Fruit fly (Drosophila melanogaster) S2 (cell line): Measurements from ENCODE around the gene dgt2.

ENCODE experiments used
- CG8478 ChIP-seq: fragments of >200 bp; optimal IDR thresholded peaks from 2 replicates; lab custom pipeline; 2018
- CTCF ChIP-seq, 2 experiments: fragments of >200 bp; optimal IDR thresholded peaks; 2 replicates each; lab custom pipeline; 2018

Gene dgt2

dm6 chr2L:12001132-12001531, 11.4 kb downstream of the dgt2 start:
- TF ChIP-seq CTCF (optimal IDR thresholded peaks at IDR 0.05; lab: Kevin White, UChicago), result no peak

dm6 chr2L:12002051-12002450, 12.3 kb downstream of the dgt2 start, which contains the start of gene Hacd1:
Gene Hacd1, minus strand, starts transcription at chr2L:12002266.
- TF ChIP-seq CG8478 (lab: Kevin White, UChicago), result no peak
- no peak for TF ChIP-seq CTCF (optimal IDR thresholded peaks at IDR 0.05; lab: Kevin White, UChicago)

dm6 chr2L:12002922-12003791, 13.4 kb downstream of the dgt2 start:
- TF ChIP-seq CG8478 (lab: Kevin White, UChicago) (no peak), CTCF (optimal IDR thresholded peaks at IDR 0.05; lab: Kevin White, UChicago) (no peak)

- TF ChIP-seq CG8478 (lab: Kevin White, UChicago), result no peak
- peak; percentile 88 to 97 for TF ChIP-seq CTCF (optimal IDR thresholded peaks at IDR 0.05; lab: Kevin White, UChicago)
Observed at dm6 chr2L:12003792-12004210, 14.1 kb downstream of the dgt2 start.

dm6 chr2L:12004211-12004979, 14.7 kb downstream of the dgt2 start:
- no peak for TF ChIP-seq CG8478 (lab: Kevin White, UChicago)
- TF ChIP-seq CTCF (optimal IDR thresholded peaks at IDR 0.05; lab: Kevin White, UChicago), result no peak

dm6 chr2L:12005436-12006396, 16.0 kb downstream of the dgt2 start:
- TF ChIP-seq CG8478 (lab: Kevin White, UChicago) (no peak), CTCF (optimal IDR thresholded peaks at IDR 0.05; lab: Kevin White, UChicago) (no peak)

dm6 chr2L:12006397-12007330, 16.9 kb downstream of the dgt2 start:
- TF ChIP-seq CG8478 (lab: Kevin White, UChicago), result no peak
- peak in 1 of 2 experiments; percentile 12 for TF ChIP-seq CTCF (optimal IDR thresholded peaks at IDR 0.05; lab: Kevin White, UChicago)

- TF ChIP-seq CTCF (optimal IDR thresholded peaks at IDR 0.05; lab: Kevin White, UChicago) (peak; percentile 41 to 45), CG8478 (lab: Kevin White, UChicago) (no peak)
Observed at dm6 chr2L:12007331-12007791, 17.6 kb downstream of the dgt2 start.

- TF ChIP-seq CG8478 (lab: Kevin White, UChicago) (no peak), CTCF (optimal IDR thresholded peaks at IDR 0.05; lab: Kevin White, UChicago) (no peak)
Observed at dm6 chr2L:12007853-12008252, 18.1 kb downstream of the dgt2 start, which contains the start of gene Rh5. Gene Rh5, plus strand, starts transcription at chr2L:12008153.

dm6 chr2L:12010100-12010876, 20.6 kb downstream of the dgt2 start:
- TF ChIP-seq CTCF (optimal IDR thresholded peaks at IDR 0.05; lab: Kevin White, UChicago) (peak; percentile 12 to 31), CG8478 (lab: Kevin White, UChicago) (no peak)

- TF ChIP-seq CG8478 (lab: Kevin White, UChicago) (peak; percentile 73), CTCF (optimal IDR thresholded peaks at IDR 0.05; lab: Kevin White, UChicago) (peak in 1 of 2 experiments; percentile 28)
Observed at dm6 chr2L:12010877-12011666, 21.3 kb downstream of the dgt2 start.
